Worm (Caenorhabditis elegans): ENCODE data around the gene Y69H2.10.

DNA sequence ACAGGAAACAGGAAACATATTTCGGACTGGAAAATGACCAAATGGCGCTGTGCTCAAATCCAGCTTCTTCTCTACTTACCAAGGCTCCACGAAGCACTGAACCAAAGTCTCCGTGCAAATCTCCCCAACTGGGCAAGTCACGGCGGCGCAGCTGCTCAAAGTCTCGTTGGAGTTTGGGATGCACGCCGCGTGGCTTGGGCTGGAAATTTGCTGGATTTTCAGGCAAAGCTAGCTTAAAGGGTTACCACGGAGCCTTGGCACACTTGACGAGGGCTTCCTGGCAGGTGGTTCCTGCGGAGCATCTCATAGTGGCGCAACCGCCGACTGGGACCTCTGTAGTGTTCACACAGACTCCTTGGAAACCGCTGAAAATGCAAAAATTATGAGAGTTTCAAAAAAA is 11.2 kb upstream of the Y69H2.10 start:
- no peak for TF ChIP-seq dao-5 (tag; optimal IDR thresholded peaks at IDR 0.05)
- no peak for TF ChIP-seq W03F9.2 (tag; optimal IDR thresholded peaks at IDR 0.05)

Measured in whole organism, L4/young adult.